Fruit fly (Drosophila melanogaster): Measurements from ENCODE around the gene sxe2.

dm6 chr3R:16115861-16116260 is 32.2 kb downstream of the sxe2 start, which contains the start of gene Sb:
- TF ChIP-seq CG11902 (GFP tag; optimal IDR thresholded peaks at IDR 0.05) (no peak), fkh (GFP tag; optimal IDR thresholded peaks at IDR 0.05) (no peak), cyc (GFP tag; optimal IDR thresholded peaks at IDR 0.05) (no peak), achi (GFP tag; optimal IDR thresholded peaks at IDR 0.05) (no peak), Hr38 (GFP tag; optimal IDR thresholded peaks at IDR 0.05) (no peak), lz (GFP tag; optimal IDR thresholded peaks at IDR 0.05) (no peak), Blimp-1 (GFP tag; optimal IDR thresholded peaks at IDR 0.05) (no peak), CG6276 (GFP tag; optimal IDR thresholded peaks at IDR 0.05) (no peak), CG31627 (GFP tag; optimal IDR thresholded peaks at IDR 0.05) (no peak)
